Worm (Caenorhabditis elegans): ENCODE results near the gene K09A9.8.

The K09A9.8 gene

ce11 chrX:15564338-15564737, 32.6 kb downstream of the K09A9.8 start:
- TF ChIP-seq K11D2.4 (GFP tag; IDR thresholded peaks at IDR 0.05): 0 out of 2 replicates have a peak, but pooled peaks have one; percentile 28
- no peak for TF ChIP-seq ceh-58 (GFP tag; IDR thresholded peaks at IDR 0.05)
- peak in 1 of 3 experiments; percentile 4 for TF ChIP-seq lin-35 (GFP tag; optimal IDR thresholded peaks at IDR 0.05)

- TF ChIP-seq snpc-4 (GFP tag; optimal IDR thresholded peaks at IDR 0.05) (no peak), snpc-4 (tag; optimal IDR thresholded peaks at IDR 0.05) (peak in 2 of 4 experiments; percentile 70 to 79), madf-8 (GFP tag; conservative IDR thresholded peaks at IDR 0.05) (no peak)
These were observed 37.5 kb downstream of the K09A9.8 start for ce11 chrX:15559473-15559872.

ce11 chrX:15557849-15558248, 39.1 kb downstream of the K09A9.8 start, which contains the start of gene lron-3:
Gene lron-3, minus strand, starts transcription at chrX:15557949.
- TF ChIP-seq ceh-27 (GFP tag; optimal IDR thresholded peaks at IDR 0.05) (no peak), pbrm-1 (GFP tag; IDR thresholded peaks at IDR 0.05) (no peak), snpc-3.4 (tag; optimal IDR thresholded peaks at IDR 0.05) (no peak), ztf-22 (GFP tag; optimal IDR thresholded peaks at IDR 0.05) (no peak), B0035.1 (tag; optimal IDR thresholded peaks at IDR 0.05) (no peak), egl-44 (GFP tag; IDR thresholded peaks at IDR 0.05) (no peak), ekl-4 (GFP tag; IDR thresholded peaks at IDR 0.05) (no peak), K12H6.12 (tag; optimal IDR thresholded peaks at IDR 0.05) (no peak), ets-4 (GFP tag; optimal IDR thresholded peaks at IDR 0.05) (no peak), mes-4 (tag; optimal IDR thresholded peaks at IDR 0.05) (no peak), F10E7.11 (tag; optimal IDR thresholded peaks at IDR 0.05) (no peak), ztf-26 (tag; optimal IDR thresholded peaks at IDR 0.05) (no peak), T26A5.8 (tag; optimal IDR thresholded peaks at IDR 0.05) (no peak), Y79H2A.3 (GFP tag; conservative IDR thresholded peaks at IDR 0.05) (no peak), sdz-38 (tag; optimal IDR thresholded peaks at IDR 0.05) (no peak), ceh-100 (GFP tag; IDR thresholded peaks at IDR 0.05) (no peak), ama-1 (optimal IDR thresholded peaks at IDR 0.05) (no peak), ama-1 (GFP tag; optimal IDR thresholded peaks at IDR 0.05) (no peak), ztf-3 (GFP tag; optimal IDR thresholded peaks at IDR 0.05) (no peak)

- no peak for TF ChIP-seq F37B4.10 (GFP tag; IDR thresholded peaks at IDR 0.05)
- no peak for TF ChIP-seq nhr-90 (tag; optimal IDR thresholded peaks at IDR 0.05)
These were observed 41.4 kb downstream of the K09A9.8 start for ce11 chrX:15555529-15555928.

ce11 chrX:15554910-15555309, 42.1 kb downstream of the K09A9.8 start:
- no peak for TF ChIP-seq K12H6.12 (tag; optimal IDR thresholded peaks at IDR 0.05)
- no peak for TF ChIP-seq C06A6.2 (GFP tag; conservative IDR thresholded peaks at IDR 0.05)
- no peak for TF ChIP-seq K11D2.4 (GFP tag; IDR thresholded peaks at IDR 0.05)
- no peak for TF ChIP-seq B0035.1 (tag; optimal IDR thresholded peaks at IDR 0.05)
- TF ChIP-seq nhr-80 (tag; optimal IDR thresholded peaks at IDR 0.05): no peak
- no peak for TF ChIP-seq mcd-1 (GFP tag; IDR thresholded peaks at IDR 0.05)
- TF ChIP-seq tbx-9 (tag; optimal IDR thresholded peaks at IDR 0.05; ENCODE audit: borderline replicate concordance): no peak
- no peak for TF ChIP-seq T07F8.4 (tag; optimal IDR thresholded peaks at IDR 0.05)
- no peak for TF ChIP-seq zim-3 (tag; optimal IDR thresholded peaks at IDR 0.05)
- TF ChIP-seq F52B5.7 (tag; optimal IDR thresholded peaks at IDR 0.05): no peak
- no peak for TF ChIP-seq nhr-90 (tag; optimal IDR thresholded peaks at IDR 0.05)
- no peak for TF ChIP-seq madf-8 (GFP tag; conservative IDR thresholded peaks at IDR 0.05)
- no peak for TF ChIP-seq xnd-1 (tag; optimal IDR thresholded peaks at IDR 0.05)
- TF ChIP-seq pha-4 (tag; optimal IDR thresholded peaks at IDR 0.05): no peak
- TF ChIP-seq pbrm-1 (GFP tag; IDR thresholded peaks at IDR 0.05): no peak
- TF ChIP-seq him-1 (tag; optimal IDR thresholded peaks at IDR 0.05): no peak
